Fruit fly (Drosophila melanogaster) Kc167 (cell line): ENCODE measurements around the gene mbm.

Source experiments
- Myc ChIP-seq: fragments of >200 bp; optimal IDR thresholded peaks from 2 replicates; lab custom pipeline; 2017; ENCODE audit warnings: missing external identifiers
- Sin3A ChIP-seq: fragments of >200 bp; optimal IDR thresholded peaks from 2 replicates; lab custom pipeline; 2018; ENCODE audit warnings: missing external identifiers
- h ChIP-seq: fragments of >200 bp; optimal IDR thresholded peaks from 3 replicates; lab custom pipeline; 2018; ENCODE audit warnings: missing external identifiers
- insv ChIP-seq: fragments of >200 bp; optimal IDR thresholded peaks from 3 replicates; lab custom pipeline; 2018; ENCODE audit warnings: missing external identifiers
- psq ChIP-seq: fragments of >200 bp; optimal IDR thresholded peaks from 2 replicates; lab custom pipeline; 2017; ENCODE audit warnings: missing external identifiers
- ttk ChIP-seq: sonication (Bioruptor generic); optimal IDR thresholded peaks from 2 replicates; lab custom pipeline; 2017; ENCODE audit warnings: missing external identifiers

dm6 chr2L:247432-247831, 26.1 kb downstream of the mbm start:
- TF ChIP-seq h (no peak), ttk (lab: Kevin White, UChicago) (no peak), Myc (no peak), psq (lab: Kevin White, UChicago) (no peak), Sin3A (lab: Kevin White, UChicago) (no peak), insv (lab: Kevin White, UChicago) (no peak)
